Worm (Caenorhabditis elegans) whole organism, late embryonic: ENCODE data around the gene F10E9.10.
"Not testable (repeated sequence)": the region's sequence is repeated elsewhere in the genome, so short reads cannot be mapped to it uniquely, and the experiment has no call there.

Source experiments
- C38D4.7 ChIP-seq: fragments of 200-800 bp; sonication (Bioruptor generic); optimal IDR thresholded peaks from 2 replicates; lab custom pipeline; 2018; ENCODE audit warnings: mild to moderate bottlenecking, missing genetic modification characterization, moderate library complexity, missing compliant biosample characterization
- F13H6.1 ChIP-seq: sonication (generic microtip); optimal IDR thresholded peaks from 2 replicates; lab custom pipeline; 2016; ENCODE audit warnings: missing genetic modification characterization, missing compliant biosample characterization
- Y22D7AL.16 ChIP-seq: sonication (generic microtip); optimal IDR thresholded peaks from 2 replicates; lab custom pipeline; 2016; ENCODE audit warnings: missing genetic modification characterization, missing compliant biosample characterization
- ahr-1 ChIP-seq: sonication (generic microtip); optimal IDR thresholded peaks from 2 replicates; lab custom pipeline; 2016; ENCODE audit warnings: missing genetic modification characterization, missing compliant biosample characterization
- ama-1 ChIP-seq: fragments of 150-350 bp; optimal IDR thresholded peaks from 2 replicates; lab custom pipeline; 2014
- ceh-22 ChIP-seq: sonication (generic microtip); optimal IDR thresholded peaks from 2 replicates; lab custom pipeline; 2017; ENCODE audit warnings: missing biosample characterization, missing genetic modification characterization
- ceh-31 ChIP-seq: sonication (generic microtip); optimal IDR thresholded peaks from 2 replicates; lab custom pipeline; 2016; ENCODE audit warnings: missing genetic modification characterization, missing compliant biosample characterization
- ceh-45 ChIP-seq: fragments of 200-800 bp; sonication (Bioruptor generic); IDR thresholded peaks from 2 replicates; pipeline ENCODE4 v1.3.6; 2022; ENCODE audit warnings: missing genetic modification reagents, missing genetic modification characterization, missing compliant biosample characterization
- ceh-48 ChIP-seq: sonication (generic microtip); optimal IDR thresholded peaks from 2 replicates; lab custom pipeline; 2016; ENCODE audit warnings: missing genetic modification characterization, inconsistent platforms, missing compliant biosample characterization
- ceh-6 ChIP-seq: fragments of 200-800 bp; sonication (Bioruptor generic); optimal IDR thresholded peaks from 2 replicates; lab custom pipeline; 2018; ENCODE audit warnings: mild to moderate bottlenecking, missing genetic modification characterization, missing compliant biosample characterization
- ceh-9 ChIP-seq: sonication (generic microtip); optimal IDR thresholded peaks from 2 replicates; lab custom pipeline; 2016; ENCODE audit warnings: mild to moderate bottlenecking, missing genetic modification characterization, inconsistent platforms, missing compliant biosample characterization
- che-1 ChIP-seq: sonication (generic microtip); optimal IDR thresholded peaks from 2 replicates; lab custom pipeline; 2016; ENCODE audit warnings: mild to moderate bottlenecking, missing genetic modification characterization, missing compliant biosample characterization
- fkh-10 ChIP-seq: fragments of 150-350 bp; optimal IDR thresholded peaks from 2 replicates; lab custom pipeline; 2014; ENCODE audit warnings: missing biosample characterization, missing genetic modification reagents, missing genetic modification characterization
- fkh-6 ChIP-seq: sonication (generic microtip); optimal IDR thresholded peaks from 2 replicates; lab custom pipeline; 2016; ENCODE audit warnings: missing genetic modification characterization, missing compliant biosample characterization
- gmeb-2 ChIP-seq: sonication (generic microtip); optimal IDR thresholded peaks from 2 replicates; lab custom pipeline; 2016; ENCODE audit warnings: missing genetic modification characterization, inconsistent platforms, missing compliant biosample characterization
- hlh-30 ChIP-seq: sonication (generic microtip); optimal IDR thresholded peaks from 2 replicates; lab custom pipeline; 2017; ENCODE audit warnings: antibody characterized with exemption, missing genetic modification characterization, missing compliant biosample characterization; ENCODE audit not compliant: insufficient read depth
- hlh-8 ChIP-seq: sonication (generic microtip); optimal IDR thresholded peaks from 2 replicates; lab custom pipeline; 2016; ENCODE audit warnings: missing genotype, missing genetic modification characterization, missing compliant biosample characterization
- lim-6 ChIP-seq: sonication (generic microtip); optimal IDR thresholded peaks from 2 replicates; lab custom pipeline; 2016; ENCODE audit warnings: missing genetic modification characterization, missing compliant biosample characterization
- madf-2 ChIP-seq: sonication (generic microtip); optimal IDR thresholded peaks from 2 replicates; lab custom pipeline; 2017; ENCODE audit warnings: missing genetic modification characterization, missing compliant biosample characterization
- nfya-1 ChIP-seq: sonication (generic microtip); optimal IDR thresholded peaks from 2 replicates; lab custom pipeline; 2017; ENCODE audit warnings: missing genetic modification characterization, mild to moderate bottlenecking, missing compliant biosample characterization, antibody characterized with exemption, moderate library complexity
- nhr-11 ChIP-seq: fragments of 150-350 bp; optimal IDR thresholded peaks from 2 replicates; lab custom pipeline; 2014; ENCODE audit warnings: missing biosample characterization, missing genetic modification characterization
- npax-4 ChIP-seq: sonication (generic microtip); optimal IDR thresholded peaks from 2 replicates; lab custom pipeline; 2016; ENCODE audit warnings: missing genetic modification characterization, missing compliant biosample characterization
- pax-1 ChIP-seq: fragments of 150-350 bp; optimal IDR thresholded peaks from 2 replicates; lab custom pipeline; 2014; ENCODE audit warnings: missing biosample characterization, missing genetic modification characterization
- pros-1 ChIP-seq: fragments of 150-350 bp; optimal IDR thresholded peaks from 2 replicates; lab custom pipeline; 2014; ENCODE audit warnings: missing biosample characterization, missing genetic modification reagents, missing genetic modification characterization
- rnt-1 ChIP-seq: sonication (generic microtip); optimal IDR thresholded peaks from 2 replicates; lab custom pipeline; 2016; ENCODE audit warnings: missing genetic modification characterization, missing compliant biosample characterization
- sox-2 ChIP-seq: fragments of 200-800 bp; sonication (Bioruptor generic); IDR thresholded peaks from 2 replicates; pipeline ENCODE4 v1.3.6; 2022; ENCODE audit warnings: missing genetic modification reagents, missing genetic modification characterization, missing compliant biosample characterization
- sox-4 ChIP-seq: sonication (generic microtip); optimal IDR thresholded peaks from 2 replicates; lab custom pipeline; 2017; ENCODE audit warnings: mild to moderate bottlenecking, missing genetic modification characterization, inconsistent platforms, missing compliant biosample characterization
- syd-9 ChIP-seq: sonication (generic microtip); optimal IDR thresholded peaks from 2 replicates; lab custom pipeline; 2016; ENCODE audit warnings: mild to moderate bottlenecking, missing genetic modification characterization, moderate library complexity, missing compliant biosample characterization
- tbx-2 ChIP-seq: sonication (generic microtip); optimal IDR thresholded peaks from 2 replicates; lab custom pipeline; 2016; ENCODE audit warnings: missing genetic modification characterization, missing compliant biosample characterization
- unc-42 ChIP-seq: sonication (generic microtip); optimal IDR thresholded peaks from 2 replicates; lab custom pipeline; 2016; ENCODE audit warnings: missing genotype, missing genetic modification characterization, missing compliant biosample characterization
- unc-55 ChIP-seq: sonication (generic microtip); optimal IDR thresholded peaks from 2 replicates; lab custom pipeline; 2017; ENCODE audit warnings: missing biosample characterization, missing genetic modification reagents, missing genetic modification characterization
- zip-5 ChIP-seq: sonication (generic microtip); optimal IDR thresholded peaks from 2 replicates; lab custom pipeline; 2016; ENCODE audit warnings: missing genetic modification characterization, missing compliant biosample characterization
- ztf-16 ChIP-seq: sonication (generic microtip); optimal IDR thresholded peaks from 2 replicates; lab custom pipeline; 2017; ENCODE audit warnings: missing genetic modification characterization, missing compliant biosample characterization

Gene F10E9.10

DNA sequence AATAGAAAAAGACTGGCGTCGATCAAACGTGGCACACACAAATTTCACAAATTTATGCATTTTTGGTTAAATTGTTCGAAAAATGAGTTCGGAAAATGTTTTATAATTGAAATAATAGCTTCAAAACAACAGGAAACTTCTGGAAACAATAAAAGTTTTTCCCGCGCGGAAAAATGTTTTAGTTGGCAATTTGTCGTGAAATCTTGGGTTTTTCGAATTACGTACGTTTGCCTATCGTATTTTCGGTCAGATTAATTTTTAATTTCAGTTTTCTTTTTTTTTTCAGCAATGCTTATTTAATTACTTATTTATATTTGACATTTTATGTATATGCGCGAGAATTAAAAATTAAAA lies 35.4 kb upstream of the F10E9.10 start:
- TF ChIP-seq ahr-1 (tag; lab: Kevin White, UChicago) (no peak), F13H6.1 (tag; lab: Kevin White, UChicago) (no peak), ceh-6 (GFP tag; lab: Kevin White, UChicago) (no peak), ceh-45 (GFP tag; lab: Robert Waterston, UW) (no peak), ceh-22 (tag; lab: Kevin White, UChicago) (no peak), sox-2 (GFP tag; lab: Robert Waterston, UW) (no peak), sox-4 (tag; lab: Kevin White, UChicago) (no peak), pros-1 (tag; lab: Kevin White, UChicago) (no peak), gmeb-2 (no peak), hlh-8 (no peak)
- TF ChIP-seq, all 69 proteins: peak for 0

DNA sequence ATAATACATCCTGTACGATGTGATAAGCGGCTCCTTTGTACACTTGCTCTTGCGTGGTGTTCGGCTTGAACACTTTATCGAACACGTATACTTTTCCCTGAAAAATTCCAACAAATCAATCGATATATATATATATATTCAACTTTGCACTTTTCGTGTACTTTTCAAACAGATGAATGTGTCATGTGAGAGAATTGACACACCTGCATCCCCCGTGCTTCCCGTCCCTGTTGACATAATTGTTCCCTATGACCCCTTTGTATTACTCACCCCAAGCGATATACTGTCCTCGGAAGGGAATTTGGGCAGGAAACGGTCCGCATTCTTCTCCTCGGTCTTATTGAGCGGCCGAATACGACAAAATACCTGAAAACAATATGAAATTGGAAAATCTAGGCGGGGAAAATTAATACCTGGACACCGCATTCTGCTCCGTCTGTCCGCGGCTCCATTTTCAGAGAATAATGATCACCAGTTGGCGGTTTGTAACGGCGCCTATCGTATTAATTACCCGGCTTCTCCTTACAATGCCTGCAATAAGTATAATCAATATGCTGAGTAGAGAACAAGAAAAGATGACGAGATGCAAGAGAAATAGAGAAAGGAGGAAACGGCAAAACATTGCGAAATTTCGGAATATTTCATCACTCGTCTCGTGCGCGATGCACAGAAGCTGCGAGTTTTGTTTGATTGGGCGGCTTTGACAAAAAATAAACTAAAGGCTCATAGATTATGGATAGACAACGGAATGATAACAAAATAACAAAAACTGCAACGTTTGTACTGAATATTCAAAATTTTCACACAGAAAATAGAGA lies 34.8 kb upstream of the F10E9.10 start, which contains the start of gene unc-116:
unc-116 (minus strand) TSS at position 531 of the 818 bp plus-strand sequence.
- TF ChIP-seq sox-4 (tag; lab: Kevin White, UChicago) (no peak), fkh-10 (GFP tag; lab: Kevin White, UChicago) (no peak), unc-42 (tag; lab: Kevin White, UChicago) (peak; percentile 3), rnt-1 (tag; lab: Kevin White, UChicago) (no peak), ceh-31 (tag; lab: Kevin White, UChicago) (peak; percentile 5), nfya-1 (tag; lab: Kevin White, UChicago) (peak; percentile 20), sox-2 (GFP tag; lab: Robert Waterston, UW) (peak; percentile 11; the same call in 1 of the 2 replicates), che-1 (tag; lab: Kevin White, UChicago) (no peak), zip-5 (tag; lab: Kevin White, UChicago) (no peak), tbx-2 (tag; lab: Kevin White, UChicago) (no peak), pax-1 (tag; lab: Kevin White, UChicago) (no peak), unc-55 (GFP tag; lab: Kevin White, UChicago) (peak; percentile 59), lim-6 (tag; lab: Kevin White, UChicago) (no peak), madf-2 (tag; lab: Kevin White, UChicago) (no peak), ztf-16 (tag; lab: Kevin White, UChicago) (no peak), pros-1 (tag; lab: Kevin White, UChicago) (no peak), ama-1 (lab: Kevin White, UChicago) (peak; percentile 47), ceh-9 (tag; lab: Kevin White, UChicago) (no peak), npax-4 (no peak), Y22D7AL.16 (no peak), syd-9 (tag; lab: Kevin White, UChicago) (no peak), hlh-30 (tag; lab: Kevin White, UChicago) (peak; percentile 86), ceh-48 (peak; percentile 44)

DNA sequence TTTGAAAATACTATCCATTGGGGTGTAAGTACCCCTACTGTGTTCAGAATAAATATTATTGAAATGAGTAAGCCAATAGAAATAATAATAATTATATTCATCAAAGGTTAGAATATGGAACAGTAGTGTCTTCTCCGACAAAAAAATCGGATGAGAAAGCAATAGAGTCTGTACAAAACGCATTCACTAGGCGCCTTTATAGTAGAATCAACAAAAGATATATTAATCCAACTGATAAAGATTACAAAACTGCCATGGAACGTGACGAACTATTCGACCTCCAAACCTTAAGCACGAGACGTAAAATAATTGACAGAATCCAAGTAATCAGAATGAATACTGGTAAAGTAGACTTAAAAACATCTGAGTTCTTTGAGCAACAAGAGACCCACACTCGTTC lies 27.7 kb upstream of the F10E9.10 start, which contains the start of gene clc-29:
clc-29 (minus strand) TSS at position 101 of the 400 bp plus-strand sequence.
- TF ChIP-seq zip-5 (tag; lab: Kevin White, UChicago); sox-4 (tag; lab: Kevin White, UChicago); nhr-11: not testable (repeated sequence)

- TF ChIP-seq C38D4.7 (GFP tag; lab: Kevin White, UChicago); unc-55 (GFP tag; lab: Kevin White, UChicago); fkh-6 (tag; lab: Kevin White, UChicago): not testable (repeated sequence)
Observed at ce11 chrIII:8344283-8344682, 24.2 kb upstream of the F10E9.10 start, which contains the start of gene ZC262.7. ZC262.7 (minus strand) TSS chrIII:8344336.
